Worm (Caenorhabditis elegans) whole organism, L4 larva: Measurements from ENCODE around the gene Y37H2A.11.
"Not testable (repeated sequence)": the region's sequence is repeated elsewhere in the genome, so short reads cannot be mapped to it uniquely, and the experiment has no call there.

ENCODE experiments used
- nhr-237 ChIP-seq: sonication (generic microtip); optimal IDR thresholded peaks from 2 replicates; lab custom pipeline; 2017; ENCODE audit warnings: missing biosample characterization, missing genetic modification characterization
- ztf-7 ChIP-seq: fragments of 150-350 bp; optimal IDR thresholded peaks from 2 replicates; lab custom pipeline; 2014; ENCODE audit warnings: missing biosample characterization, missing genetic modification characterization

- not testable (repeated sequence) for TF ChIP-seq nhr-237, ztf-7 (tag; lab: Kevin White, UChicago)
These were observed 11.5 kb upstream of the Y37H2A.11 start for ce11 chrV:18129663-18130272.
